Worm (Caenorhabditis elegans) whole organism, L2 larva: ENCODE results near the gene xbx-3.

ENCODE experiments used
- C34F6.9 ChIP-seq: fragments of 150-350 bp; optimal IDR thresholded peaks from 2 replicates; lab custom pipeline; 2014; ENCODE audit warnings: missing biosample characterization, missing genetic modification characterization
- ZK546.5 ChIP-seq: sonication (generic microtip); optimal IDR thresholded peaks from 2 replicates; lab custom pipeline; 2017; ENCODE audit warnings: missing biosample characterization, missing genetic modification characterization
- aly-2 ChIP-seq: fragments of 150-350 bp; optimal IDR thresholded peaks from 2 replicates; lab custom pipeline; 2014; ENCODE audit warnings: missing biosample characterization, missing genetic modification characterization
- blmp-1 ChIP-seq: sonication (generic microtip); optimal IDR thresholded peaks from 2 replicates; lab custom pipeline; 2017; ENCODE audit warnings: missing genetic modification characterization, mild to moderate bottlenecking, missing compliant biosample characterization, antibody characterized with exemption, moderate library complexity; ENCODE audit not compliant: insufficient read depth
- ceh-16 ChIP-seq: fragments of 150-350 bp; optimal IDR thresholded peaks from 2 replicates; lab custom pipeline; 2014; ENCODE audit warnings: missing biosample characterization, missing genetic modification characterization
- mab-5 ChIP-seq: fragments of 150-350 bp; optimal IDR thresholded peaks from 2 replicates; lab custom pipeline; 2014; ENCODE audit warnings: missing biosample characterization, missing genetic modification characterization
- nhr-21 ChIP-seq: fragments of 150-350 bp; optimal IDR thresholded peaks from 2 replicates; lab custom pipeline; 2014; ENCODE audit warnings: missing biosample characterization, missing genetic modification characterization
- nhr-237 ChIP-seq: fragments of 150-350 bp; optimal IDR thresholded peaks from 2 replicates; lab custom pipeline; 2014; ENCODE audit warnings: missing biosample characterization, missing genetic modification characterization
- nhr-77 ChIP-seq: fragments of 150-350 bp; optimal IDR thresholded peaks from 2 replicates; lab custom pipeline; 2014; ENCODE audit warnings: missing biosample characterization, missing genetic modification characterization
- unc-62 ChIP-seq: fragments of 150-350 bp; optimal IDR thresholded peaks from 2 replicates; lab custom pipeline; 2014; ENCODE audit warnings: missing biosample characterization, missing genetic modification reagents, missing genetic modification characterization
- ztf-1 ChIP-seq: fragments of 200-800 bp; sonication (Bioruptor generic); conservative IDR thresholded peaks from 2 replicates; pipeline ENCODE4 v1.3.6; 2022; ENCODE audit warnings: missing genetic modification characterization, missing compliant biosample characterization

ce11 chrIII:10060573-10060972 lies 24.8 kb downstream of the xbx-3 start, which contains the start of gene T16G12.13:
- no peak for TF ChIP-seq C34F6.9
- TF ChIP-seq ceh-16 (tag; lab: Kevin White, UChicago): no peak
- TF ChIP-seq nhr-77 (tag; lab: Kevin White, UChicago): no peak
- TF ChIP-seq unc-62 (GFP tag; lab: Kevin White, UChicago): no peak
- TF ChIP-seq nhr-21 (tag; lab: Kevin White, UChicago): no peak
- TF ChIP-seq aly-2 (tag; lab: Kevin White, UChicago): no peak
- no peak for TF ChIP-seq ZK546.5 (tag; lab: Kevin White, UChicago)
- TF ChIP-seq blmp-1: no peak
- no peak for TF ChIP-seq ztf-1 (GFP tag; lab: Robert Waterston, UW)
- TF ChIP-seq nhr-237 (tag; lab: Kevin White, UChicago): no peak
- TF ChIP-seq mab-5 (tag; lab: Kevin White, UChicago): no peak
